Worm (Caenorhabditis elegans) whole organism, L2 larva: ENCODE measurements around the gene col-184.

Experiments used
- C34F6.9 ChIP-seq: fragments of 150-350 bp; optimal IDR thresholded peaks from 2 replicates; lab custom pipeline; 2014; ENCODE audit warnings: missing biosample characterization, missing genetic modification characterization
- F13H6.1 ChIP-seq: sonication (generic microtip); optimal IDR thresholded peaks from 2 replicates; lab custom pipeline; 2016; ENCODE audit warnings: missing genetic modification characterization, missing compliant biosample characterization
- ZK546.5 ChIP-seq: sonication (generic microtip); optimal IDR thresholded peaks from 2 replicates; lab custom pipeline; 2017; ENCODE audit warnings: missing biosample characterization, missing genetic modification characterization
- ama-1 ChIP-seq: fragments of 150-350 bp; optimal IDR thresholded peaks from 2 replicates; lab custom pipeline; 2018; ENCODE audit warnings: inconsistent platforms
- blmp-1 ChIP-seq: sonication (generic microtip); optimal IDR thresholded peaks from 2 replicates; lab custom pipeline; 2017; ENCODE audit warnings: missing genetic modification characterization, mild to moderate bottlenecking, missing compliant biosample characterization, antibody characterized with exemption, moderate library complexity; ENCODE audit not compliant: insufficient read depth
- elt-1 ChIP-seq: fragments of 150-350 bp; optimal IDR thresholded peaks from 2 replicates; lab custom pipeline; 2014; ENCODE audit warnings: missing biosample characterization, missing genetic modification characterization
- nhr-77 ChIP-seq: fragments of 150-350 bp; optimal IDR thresholded peaks from 2 replicates; lab custom pipeline; 2014; ENCODE audit warnings: missing biosample characterization, missing genetic modification characterization
- peb-1 ChIP-seq: fragments of 150-350 bp; optimal IDR thresholded peaks from 2 replicates; lab custom pipeline; 2014; ENCODE audit warnings: missing biosample characterization, missing genetic modification characterization
- snpc-4 ChIP-seq: fragments of 150-350 bp; optimal IDR thresholded peaks from 2 replicates; lab custom pipeline; 2014; ENCODE audit warnings: missing biosample characterization, missing genetic modification characterization
- unc-39 ChIP-seq: fragments of 150-350 bp; optimal IDR thresholded peaks from 2 replicates; lab custom pipeline; 2014; ENCODE audit warnings: missing biosample characterization, missing genetic modification characterization
- unc-62 ChIP-seq: fragments of 150-350 bp; optimal IDR thresholded peaks from 2 replicates; lab custom pipeline; 2014; ENCODE audit warnings: missing biosample characterization, missing genetic modification reagents, missing genetic modification characterization
- ztf-11 ChIP-seq: sonication (generic microtip); optimal IDR thresholded peaks from 2 replicates; lab custom pipeline; 2017; ENCODE audit warnings: missing biosample characterization, missing genetic modification characterization

DNA sequence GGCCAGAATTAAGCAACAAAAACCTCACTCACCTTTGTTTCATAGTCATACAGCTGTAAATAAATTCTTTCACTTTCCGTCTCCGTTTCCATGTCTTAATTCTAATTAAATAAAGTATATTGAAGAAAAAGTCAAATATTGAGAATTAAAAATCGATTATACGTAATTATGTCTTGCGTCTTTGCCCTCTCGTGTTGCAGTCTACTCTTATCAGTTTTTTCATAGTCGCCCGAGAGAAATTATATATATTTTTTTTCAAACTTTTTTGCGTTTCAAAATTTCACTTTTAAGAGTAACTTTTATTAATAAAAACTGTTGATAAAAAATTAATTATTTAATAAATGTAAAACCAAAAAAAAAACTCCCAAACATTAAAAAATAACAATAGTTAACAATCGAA, 12.8 kb upstream of the col-184 start, which contains the start of gene flr-1:
- TF ChIP-seq F13H6.1 (tag; lab: Kevin White, UChicago), result no peak
- TF ChIP-seq unc-39 (tag; lab: Kevin White, UChicago), result no peak
- TF ChIP-seq snpc-4 (tag; lab: Kevin White, UChicago), result no peak
- TF ChIP-seq ama-1 (lab: Kevin White, UChicago), result no peak
- TF ChIP-seq elt-1 (tag; lab: Kevin White, UChicago), result no peak
- no peak for TF ChIP-seq C34F6.9 (tag; lab: Kevin White, UChicago)
- no peak for TF ChIP-seq ztf-11 (tag; lab: Kevin White, UChicago)
- TF ChIP-seq ZK546.5 (tag; lab: Kevin White, UChicago), result no peak
- TF ChIP-seq peb-1, result no peak
- TF ChIP-seq unc-62 (GFP tag; lab: Kevin White, UChicago), result no peak
- TF ChIP-seq blmp-1, result no peak
- TF ChIP-seq nhr-77, result no peak
